Worm (Caenorhabditis elegans) whole organism, L2 larva: ENCODE data around the gene F52G3.5.

ENCODE experiments used
- R02D3.7 ChIP-seq: fragments of 150-350 bp; optimal IDR thresholded peaks from 2 replicates; lab custom pipeline; 2014; ENCODE audit warnings: missing biosample characterization, missing genetic modification characterization
- ceh-82 ChIP-seq: fragments of 150-350 bp; optimal IDR thresholded peaks from 2 replicates; lab custom pipeline; 2014; ENCODE audit warnings: missing biosample characterization, missing genetic modification characterization
- crh-2 ChIP-seq: sonication (generic microtip); optimal IDR thresholded peaks from 2 replicates; lab custom pipeline; 2017; ENCODE audit warnings: missing biosample characterization, missing genetic modification characterization
- elt-3 ChIP-seq: sonication (generic microtip); optimal IDR thresholded peaks from 2 replicates; lab custom pipeline; 2017; ENCODE audit warnings: missing biosample characterization, missing genetic modification characterization
- lin-11 ChIP-seq: fragments of 150-350 bp; sonication (generic microtip); optimal IDR thresholded peaks from 2 replicates; lab custom pipeline; 2014; ENCODE audit warnings: missing biosample characterization, missing genetic modification characterization, inconsistent platforms, mixed read lengths
- lin-13 ChIP-seq: fragments of 150-350 bp; optimal IDR thresholded peaks from 2 replicates; lab custom pipeline; 2014; ENCODE audit warnings: missing biosample characterization, missing genetic modification reagents, missing genetic modification characterization
- skn-1 ChIP-seq: sonication (generic microtip); optimal IDR thresholded peaks from 2 replicates; lab custom pipeline; 2017; ENCODE audit warnings: missing biosample characterization, missing genetic modification characterization
- snpc-4 ChIP-seq: fragments of 150-350 bp; optimal IDR thresholded peaks from 2 replicates; lab custom pipeline; 2014; ENCODE audit warnings: missing biosample characterization, missing genetic modification characterization

ce11 chrX:16965888-16966287 is 10.1 kb downstream of the F52G3.5 start:
- no peak for TF ChIP-seq ceh-82
- TF ChIP-seq lin-11 (tag; lab: Kevin White, UChicago): no peak
- TF ChIP-seq lin-13 (GFP tag; lab: Kevin White, UChicago): no peak
- no peak for TF ChIP-seq snpc-4 (tag; lab: Kevin White, UChicago)
- TF ChIP-seq R02D3.7 (tag; lab: Kevin White, UChicago): no peak
- no peak for TF ChIP-seq crh-2 (tag; lab: Kevin White, UChicago)
- no peak for TF ChIP-seq skn-1 (tag; lab: Kevin White, UChicago)
- no peak for TF ChIP-seq elt-3 (tag; lab: Kevin White, UChicago)
